Fruit fly (Drosophila melanogaster): ENCODE data around the gene CG13474.

CG13474 gene

DNA sequence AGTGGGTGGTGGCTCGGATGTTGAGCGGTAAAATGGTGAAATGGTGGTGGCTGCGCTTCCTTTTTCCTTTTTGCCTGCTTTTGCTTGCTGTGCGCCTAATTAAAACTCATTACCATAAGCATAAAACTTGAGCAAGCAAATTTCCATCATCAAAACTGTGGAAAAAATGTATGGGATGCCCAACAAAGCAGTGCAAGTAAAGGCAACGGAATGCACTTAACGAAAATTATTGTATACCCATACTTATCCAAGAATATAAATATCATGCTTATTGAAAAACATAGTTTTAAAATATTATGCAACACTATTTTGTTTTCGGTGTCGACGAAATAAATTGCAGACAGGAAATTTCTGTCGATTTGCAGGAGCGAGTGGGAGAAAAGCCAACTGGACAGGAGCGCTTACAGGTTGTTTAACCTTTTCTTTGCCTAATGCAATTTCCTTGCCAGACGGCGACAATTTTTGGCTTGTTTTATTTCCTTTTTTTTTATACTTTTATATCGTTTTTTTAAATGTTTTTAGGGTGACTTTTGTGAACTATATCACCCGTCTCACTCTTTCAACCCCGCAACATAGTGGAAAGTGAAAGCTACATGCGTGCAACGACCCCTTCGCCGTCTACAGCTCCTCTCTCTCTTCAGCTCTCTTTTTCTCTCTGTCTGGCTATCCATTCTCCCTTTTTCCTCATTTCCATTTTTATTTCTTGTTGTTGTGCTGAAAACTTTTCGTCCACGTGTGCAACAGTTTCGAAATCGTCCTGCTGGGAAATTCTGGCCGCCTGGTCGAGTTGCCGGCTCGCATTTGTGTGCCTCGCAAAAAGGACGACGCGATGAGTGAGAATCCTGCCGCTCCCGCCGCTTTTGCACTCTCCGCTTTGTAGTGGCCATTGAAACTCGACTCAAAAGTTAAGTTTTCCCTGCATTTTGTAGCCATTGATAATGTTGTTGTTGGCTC, 36.7 kb downstream of the CG13474 start (continued):
- TF ChIP-seq Abd-B (GFP tag; optimal IDR thresholded peaks at IDR 0.05) (no peak), sob (GFP tag; IDR thresholded peaks at IDR 0.05) (no peak), Hr51 (GFP tag; optimal IDR thresholded peaks at IDR 0.05) (peak in 1 of 2 experiments; percentile 1), ci (GFP tag; IDR thresholded peaks at IDR 0.05) (0 out of 3 replicates have a peak, but pooled peaks have one; percentile 15), CG2129 (GFP tag; IDR thresholded peaks at IDR 0.05; ENCODE audit: partially characterized antibody) (no peak), zen2 (GFP tag; IDR thresholded peaks at IDR 0.05; ENCODE audit: partially characterized antibody) (no peak), jigr1 (GFP tag; IDR thresholded peaks at IDR 0.05) (no peak), CG11504 (tag; optimal IDR thresholded peaks at IDR 0.05) (peak; percentile 12), pum (GFP tag; optimal IDR thresholded peaks at IDR 0.05) (no peak), CG17802 (tag; optimal IDR thresholded peaks at IDR 0.05) (no peak), CG7556 (GFP tag; optimal IDR thresholded peaks at IDR 0.05) (peak; percentile 31), CG17359 (tag; optimal IDR thresholded peaks at IDR 0.05) (peak; percentile 12), NK7.1 (GFP tag; optimal IDR thresholded peaks at IDR 0.05) (no peak), BtbVII (GFP tag; optimal IDR thresholded peaks at IDR 0.05) (no peak), CG6765 (GFP tag; optimal IDR thresholded peaks at IDR 0.05) (no peak), sisA (GFP tag; IDR thresholded peaks at IDR 0.05) (no peak), Adf1 (GFP tag; IDR thresholded peaks at IDR 0.05) (no peak), CG2875 (GFP tag; optimal IDR thresholded peaks at IDR 0.05) (no peak), abd-A (tag; optimal IDR thresholded peaks at IDR 0.05) (peak; percentile 66), ATbp (GFP tag; optimal IDR thresholded peaks at IDR 0.05) (peak; percentile 10), CG8765 (GFP tag; IDR thresholded peaks at IDR 0.05) (no peak), Pdp1 (GFP tag; optimal IDR thresholded peaks at IDR 0.05) (peak in 1 of 2 experiments; percentile 37), CG10274 (GFP tag; optimal IDR thresholded peaks at IDR 0.05) (no peak), ems (GFP tag; optimal IDR thresholded peaks at IDR 0.05) (no peak), ham (GFP tag; IDR thresholded peaks at IDR 0.05) (no peak), CG31441 (GFP tag; IDR thresholded peaks at IDR 0.05) (peak; percentile 25; the same call in 1 of the 2 replicates), CG12104 (GFP tag; optimal IDR thresholded peaks at IDR 0.05) (no peak), CG16815 (GFP tag; optimal IDR thresholded peaks at IDR 0.05) (no peak), CG4328 (GFP tag; optimal IDR thresholded peaks at IDR 0.05) (no peak), Hmr (GFP tag; optimal IDR thresholded peaks at IDR 0.05) (no peak), org-1 (GFP tag; optimal IDR thresholded peaks at IDR 0.05) (no peak), D19B (GFP tag; optimal IDR thresholded peaks at IDR 0.05) (no peak), CG17328 (GFP tag; IDR thresholded peaks at IDR 0.05) (no peak), sens (GFP tag) (peak; percentile 64), CG15269 (tag; optimal IDR thresholded peaks at IDR 0.05) (no peak), NfI (GFP tag; optimal IDR thresholded peaks at IDR 0.05) (no peak), CG14441 (GFP tag; IDR thresholded peaks at IDR 0.05) (no peak), ranshi (GFP tag; IDR thresholded peaks at IDR 0.05) (no peak), chinmo (GFP tag; IDR thresholded peaks at IDR 0.05; ENCODE audit: partially characterized antibody) (0 out of 4 replicates have a peak, but pooled peaks have one; percentile 24), CG18011 (GFP tag; optimal IDR thresholded peaks at IDR 0.05) (no peak), pros (GFP tag; optimal IDR thresholded peaks at IDR 0.05) (peak; percentile 82), dmrt99B (tag; optimal IDR thresholded peaks at IDR 0.05) (peak; percentile 8), CG16863 (GFP tag; optimal IDR thresholded peaks at IDR 0.05) (no peak), CG1024 (GFP tag; IDR thresholded peaks at IDR 0.05) (no peak), CG34422 (GFP tag; IDR thresholded peaks at IDR 0.05) (no peak), Sox102F (GFP tag; optimal IDR thresholded peaks at IDR 0.05) (peak; percentile 2), nerfin-1 (tag; optimal IDR thresholded peaks at IDR 0.05) (peak; percentile 80), CG6854 (GFP tag; optimal IDR thresholded peaks at IDR 0.05) (no peak)

Data from whole organism, embryonic.